Fruit fly (Drosophila melanogaster): ENCODE measurements around the gene CG7115.

- TF ChIP-seq h (GFP tag; optimal IDR thresholded peaks at IDR 0.05) (no peak), pan (optimal IDR thresholded peaks at IDR 0.05) (no peak), usp (GFP tag; optimal IDR thresholded peaks at IDR 0.05) (no peak), psq (GFP tag; optimal IDR thresholded peaks at IDR 0.05) (no peak), OdsH (GFP tag; optimal IDR thresholded peaks at IDR 0.05) (no peak), tai (GFP tag; optimal IDR thresholded peaks at IDR 0.05) (no peak), sage (GFP tag; optimal IDR thresholded peaks at IDR 0.05) (no peak), ey (GFP tag; optimal IDR thresholded peaks at IDR 0.05) (no peak), Rel (GFP tag; optimal IDR thresholded peaks at IDR 0.05) (no peak), Rel (tag; optimal IDR thresholded peaks at IDR 0.05) (no peak), Sp1 (GFP tag; optimal IDR thresholded peaks at IDR 0.05) (no peak), fru (GFP tag; optimal IDR thresholded peaks at IDR 0.05) (no peak), brk (GFP tag; optimal IDR thresholded peaks at IDR 0.05) (no peak)
Observed at dm6 chr2L:7820851-7821250, at the start of gene CG7115.
